Worm (Caenorhabditis elegans): ENCODE results near the gene sqv-2.
A peak's percentile ranks its signal among the peaks of the same experiment; 100 is the strongest.

Gene sqv-2

ce11 chrII:2922359-2922758, 28.2 kb upstream of the sqv-2 start:
- no peak for TF ChIP-seq drap-1 (GFP tag; optimal IDR thresholded peaks at IDR 0.05)

- TF ChIP-seq snpc-4 (tag; optimal IDR thresholded peaks at IDR 0.05) = no peak
- no peak for TF ChIP-seq elt-3 (tag; optimal IDR thresholded peaks at IDR 0.05)
- TF ChIP-seq nhr-2 (tag; optimal IDR thresholded peaks at IDR 0.05) = no peak
- TF ChIP-seq nhr-28 (tag; optimal IDR thresholded peaks at IDR 0.05) = no peak
- TF ChIP-seq lsy-2 (tag; optimal IDR thresholded peaks at IDR 0.05) = no peak
- TF ChIP-seq mls-2 (tag; optimal IDR thresholded peaks at IDR 0.05) = no peak
- TF ChIP-seq ceh-43 (GFP tag; optimal IDR thresholded peaks at IDR 0.05) = no peak
- TF ChIP-seq sptf-1 (tag; optimal IDR thresholded peaks at IDR 0.05) = no peak
- TF ChIP-seq drap-1 (GFP tag; optimal IDR thresholded peaks at IDR 0.05) = no peak
- no peak for TF ChIP-seq tbx-8 (GFP tag; optimal IDR thresholded peaks at IDR 0.05)
- TF ChIP-seq ceh-83 (GFP tag; optimal IDR thresholded peaks at IDR 0.05) = no peak
- TF ChIP-seq pha-4 (tag; optimal IDR thresholded peaks at IDR 0.05) = no peak
- no peak for TF ChIP-seq unc-120 (tag; optimal IDR thresholded peaks at IDR 0.05; ENCODE audit: poor library complexity, severe bottlenecking)
- TF ChIP-seq unc-62 (GFP tag; optimal IDR thresholded peaks at IDR 0.05) = no peak
- no peak for TF ChIP-seq hlh-1 (tag; optimal IDR thresholded peaks at IDR 0.05)
- TF ChIP-seq zip-8 (tag; optimal IDR thresholded peaks at IDR 0.05) = no peak
- no peak for TF ChIP-seq blmp-1 (tag; optimal IDR thresholded peaks at IDR 0.05)
- no peak for TF ChIP-seq bed-3 (GFP tag; optimal IDR thresholded peaks at IDR 0.05)
Observed at ce11 chrII:2921860-2922259, 27.7 kb upstream of the sqv-2 start.

ce11 chrII:2920817-2921458, 26.7 kb upstream of the sqv-2 start:
- TF ChIP-seq ham-2 (GFP tag; optimal IDR thresholded peaks at IDR 0.05) (no peak), drap-1 (GFP tag; optimal IDR thresholded peaks at IDR 0.05) (no peak), mls-2 (tag; optimal IDR thresholded peaks at IDR 0.05) (no peak), nhr-237 (tag; optimal IDR thresholded peaks at IDR 0.05) (no peak), M03D4.4 (tag; optimal IDR thresholded peaks at IDR 0.05) (no peak), lsy-2 (tag; optimal IDR thresholded peaks at IDR 0.05) (no peak), pha-4 (tag; optimal IDR thresholded peaks at IDR 0.05) (peak; percentile 22)

DNA sequence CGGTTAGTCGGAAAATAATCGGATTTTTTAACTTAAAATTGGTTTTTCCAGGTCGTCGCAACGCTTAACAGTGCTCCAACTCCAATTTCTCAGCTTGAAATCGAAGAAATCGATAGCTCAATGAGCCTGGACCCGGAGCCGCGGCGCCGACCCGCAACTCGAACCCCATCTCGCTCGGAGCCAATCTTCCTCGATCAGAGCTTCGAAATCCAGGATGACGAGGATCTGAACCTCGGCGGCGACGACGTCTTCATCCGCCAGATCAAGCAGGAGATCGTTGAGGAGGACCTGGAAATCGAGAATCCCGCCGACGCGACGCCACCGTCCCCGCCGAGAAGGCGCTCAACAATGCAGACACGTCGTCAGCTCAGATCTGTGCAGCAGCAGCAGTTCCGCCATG, 26.0 kb upstream of the sqv-2 start:
- no peak for TF ChIP-seq bed-3 (GFP tag; optimal IDR thresholded peaks at IDR 0.05)
- no peak for TF ChIP-seq nhr-2 (tag; optimal IDR thresholded peaks at IDR 0.05)
- TF ChIP-seq elt-1 (tag; optimal IDR thresholded peaks at IDR 0.05; ENCODE audit: borderline replicate concordance, insufficient read depth) = no peak

ce11 chrII:2919074-2919857, 25.1 kb upstream of the sqv-2 start, which contains the start of the genes ncap-1 and Y110A2AR.1:
Gene ncap-1 (minus strand): TSS chrII:2919314.
Gene Y110A2AR.1 (plus strand): TSS chrII:2919710.
- TF ChIP-seq lsy-2 (tag; optimal IDR thresholded peaks at IDR 0.05) = no peak
- TF ChIP-seq sem-2 (GFP tag; optimal IDR thresholded peaks at IDR 0.05) = no peak
- TF ChIP-seq nhr-2 (tag; optimal IDR thresholded peaks at IDR 0.05) = no peak
- TF ChIP-seq tbx-8 (GFP tag; optimal IDR thresholded peaks at IDR 0.05) = no peak
- no peak for TF ChIP-seq mep-1 (tag; optimal IDR thresholded peaks at IDR 0.05)

DNA sequence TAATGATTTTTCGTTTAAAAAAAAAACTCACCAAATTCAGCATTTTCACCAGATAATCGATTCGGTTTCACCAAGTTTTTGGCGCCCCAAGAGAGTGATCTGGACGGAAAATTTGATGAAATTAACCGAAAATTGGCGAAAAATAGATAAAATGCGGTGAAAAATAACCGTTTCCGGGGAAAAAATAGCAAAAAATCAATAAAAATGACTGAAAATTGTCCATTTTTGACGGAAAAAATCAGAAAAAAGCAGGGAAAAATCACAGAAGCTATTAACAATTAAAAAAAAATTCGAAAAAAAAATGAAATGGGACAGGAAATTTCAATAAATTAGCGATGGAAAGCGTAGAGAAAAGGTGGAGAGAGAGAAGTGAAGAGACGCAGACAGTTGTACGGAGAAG, 19.3 kb upstream of the sqv-2 start, which contains the start of gene ubc-15:
Gene ubc-15, minus strand, starts transcription at position 101 of the 400 bp plus-strand sequence.
- TF ChIP-seq ztf-11 (tag; optimal IDR thresholded peaks at IDR 0.05) (no peak), nhr-12 (tag; optimal IDR thresholded peaks at IDR 0.05) (no peak), elt-1 (tag; optimal IDR thresholded peaks at IDR 0.05; ENCODE audit: borderline replicate concordance, insufficient read depth) (no peak), ceh-83 (GFP tag; optimal IDR thresholded peaks at IDR 0.05) (no peak), nhr-76 (tag; optimal IDR thresholded peaks at IDR 0.05) (no peak), flh-1 (GFP tag; optimal IDR thresholded peaks at IDR 0.05) (no peak), M03D4.4 (tag; optimal IDR thresholded peaks at IDR 0.05) (no peak), sem-2 (GFP tag; optimal IDR thresholded peaks at IDR 0.05) (no peak), hlh-1 (tag; optimal IDR thresholded peaks at IDR 0.05) (no peak), ceh-43 (GFP tag; optimal IDR thresholded peaks at IDR 0.05) (no peak), snpc-4 (tag; optimal IDR thresholded peaks at IDR 0.05) (no peak), unc-120 (tag; optimal IDR thresholded peaks at IDR 0.05; ENCODE audit: poor library complexity, severe bottlenecking) (no peak), ham-2 (GFP tag; optimal IDR thresholded peaks at IDR 0.05) (no peak), mab-5 (tag; optimal IDR thresholded peaks at IDR 0.05) (no peak), lsy-2 (tag; optimal IDR thresholded peaks at IDR 0.05) (no peak), tbx-8 (GFP tag; optimal IDR thresholded peaks at IDR 0.05) (no peak), drap-1 (GFP tag; optimal IDR thresholded peaks at IDR 0.05) (no peak), mep-1 (tag; optimal IDR thresholded peaks at IDR 0.05) (no peak)
